Fruit fly (Drosophila melanogaster) whole organism, embryonic: ENCODE results near the gene CG2962.

Source experiments
- Asciz ChIP-seq: fragments of 200-800 bp; sonication (Bioruptor generic); optimal IDR thresholded peaks from 2 replicates; lab custom pipeline; 2017; ENCODE audit warnings: missing biosample characterization, mild to moderate bottlenecking, missing genetic modification characterization, missing genetic modification reagents
- CG10274 ChIP-seq: fragments of 200-800 bp; sonication (Bioruptor generic); optimal IDR thresholded peaks from 3 replicates; lab custom pipeline; 2017; ENCODE audit warnings: missing biosample characterization, mild to moderate bottlenecking, missing genetic modification characterization
- CG10654 ChIP-seq: fragments of 200-800 bp; sonication (Bioruptor generic); optimal IDR thresholded peaks from 2 replicates; lab custom pipeline; 2016; ENCODE audit warnings: missing biosample characterization, missing genetic modification characterization
- CG11696 ChIP-seq: fragments of 200-800 bp; sonication (Bioruptor generic); IDR thresholded peaks from 2 replicates; pipeline ENCODE4 v1.3.6; 2022; ENCODE audit warnings: missing biosample characterization, missing genetic modification characterization
- CG12104 ChIP-seq: fragments of 200-800 bp; sonication (Bioruptor generic); optimal IDR thresholded peaks from 3 replicates; lab custom pipeline; 2016; ENCODE audit warnings: missing biosample characterization, missing genetic modification characterization
- CG13775 ChIP-seq: fragments of 200-800 bp; sonication (Bioruptor generic); optimal IDR thresholded peaks from 3 replicates; lab custom pipeline; 2017; ENCODE audit warnings: missing biosample characterization, mild to moderate bottlenecking, missing genetic modification characterization
- CG18619 ChIP-seq: fragments of 200-800 bp; sonication (Bioruptor generic); optimal IDR thresholded peaks from 3 replicates; lab custom pipeline; 2017; ENCODE audit warnings: missing biosample characterization, mild to moderate bottlenecking, missing genetic modification characterization
- CG4282 ChIP-seq: fragments of 200-800 bp; sonication (Bioruptor generic); optimal IDR thresholded peaks from 2 replicates; lab custom pipeline; 2016; ENCODE audit warnings: missing biosample characterization, missing genetic modification characterization
- CG4328 ChIP-seq: fragments of 200-800 bp; sonication (Bioruptor generic); optimal IDR thresholded peaks from 3 replicates; lab custom pipeline; 2017; ENCODE audit warnings: missing biosample characterization, missing genetic modification reagents, missing genetic modification characterization
- CG6254 ChIP-seq: fragments of 200-800 bp; sonication (Bioruptor generic); optimal IDR thresholded peaks from 3 replicates; lab custom pipeline; 2017; ENCODE audit warnings: mild to moderate bottlenecking, missing biosample characterization, missing genetic modification reagents, missing genetic modification characterization
- CG6654 ChIP-seq: fragments of 200-800 bp; sonication (Bioruptor generic); optimal IDR thresholded peaks from 2 replicates; lab custom pipeline; 2017; ENCODE audit warnings: missing biosample characterization, mild to moderate bottlenecking, missing genetic modification characterization
- CG7357 ChIP-seq: fragments of 200-800 bp; sonication (Bioruptor generic); IDR thresholded peaks from 3 replicates; pipeline ENCODE4 v1.3.6; 2022; ENCODE audit warnings: missing biosample characterization, missing genetic modification characterization
- CG7786 ChIP-seq: fragments of 200-800 bp; sonication (Bioruptor generic); optimal IDR thresholded peaks from 2 replicates; lab custom pipeline; 2016; ENCODE audit warnings: missing biosample characterization, missing genetic modification characterization
- CG9437 ChIP-seq: fragments of 200-800 bp; sonication (Bioruptor generic); optimal IDR thresholded peaks from 2 replicates; lab custom pipeline; 2018; ENCODE audit warnings: missing biosample characterization, mild to moderate bottlenecking, missing genetic modification characterization
- Dip2 ChIP-seq: fragments of 200-800 bp; sonication (Bioruptor generic); IDR thresholded peaks from 2 replicates; pipeline ENCODE4 v1.3.6; 2022; ENCODE audit warnings: missing biosample characterization, missing genetic modification characterization
- Dip3 ChIP-seq: fragments of 200-800 bp; sonication (Bioruptor generic); optimal IDR thresholded peaks from 3 replicates; lab custom pipeline; 2016; ENCODE audit warnings: missing biosample characterization, missing genetic modification characterization
- Gsc ChIP-seq: fragments of 200-800 bp; sonication (Bioruptor generic); IDR thresholded peaks from 2 replicates; pipeline ENCODE4 v1.3.6; 2022; ENCODE audit warnings: missing biosample characterization, missing genetic modification characterization
- H2.0 ChIP-seq: fragments of 200-800 bp; sonication (Bioruptor generic); IDR thresholded peaks from 2 replicates; pipeline ENCODE4 v1.3.6; 2022; ENCODE audit warnings: missing biosample characterization, missing genetic modification characterization
- Hr39 ChIP-seq: fragments of >200 bp; optimal IDR thresholded peaks from 2 replicates; lab custom pipeline; 2017
- Med ChIP-seq: fragments of 200-800 bp; sonication (Bioruptor generic); peaks from one replicate; lab custom pipeline; 2016; ENCODE audit warnings: missing biosample characterization, missing genetic modification characterization, mild to moderate bottlenecking, inconsistent platforms, moderate library complexity
- Mrtf ChIP-seq: fragments of 200-800 bp; sonication (Bioruptor generic); IDR thresholded peaks from 3 replicates; pipeline ENCODE4 v1.3.6; 2022; ENCODE audit warnings: missing biosample characterization, missing genetic modification characterization
- NFAT ChIP-seq: fragments of 200-800 bp; sonication (Bioruptor generic); IDR thresholded peaks from 2 replicates; pipeline ENCODE4 v1.3.6; 2022; ENCODE audit warnings: missing biosample characterization, missing genetic modification characterization
- NK7.1 ChIP-seq: fragments of 200-800 bp; sonication (Bioruptor generic); optimal IDR thresholded peaks from 3 replicates; lab custom pipeline; 2016; ENCODE audit warnings: missing biosample characterization, missing genetic modification characterization
- Tbp ChIP-seq: fragments of >200 bp; optimal IDR thresholded peaks from 2 replicates; lab custom pipeline; 2018; ENCODE audit warnings: missing biosample characterization, missing genetic modification characterization
- Xbp1 ChIP-seq: fragments of 200-800 bp; sonication (Bioruptor generic); optimal IDR thresholded peaks from 3 replicates; lab custom pipeline; 2016; ENCODE audit warnings: missing biosample characterization, mild to moderate bottlenecking, missing genetic modification characterization
- bab2 ChIP-seq: fragments of 200-800 bp; sonication (Bioruptor generic); optimal IDR thresholded peaks from 2 replicates; lab custom pipeline; 2016; ENCODE audit warnings: missing biosample characterization, missing genetic modification characterization
- bbx ChIP-seq: fragments of 200-800 bp; sonication (Bioruptor generic); IDR thresholded peaks from 2 replicates; pipeline ENCODE4 v1.3.6; 2022; ENCODE audit warnings: missing biosample characterization, missing genetic modification characterization; ENCODE audit not compliant: partially characterized antibody
- cg ChIP-seq: fragments of 200-800 bp; sonication (Bioruptor generic); optimal IDR thresholded peaks from 3 replicates; lab custom pipeline; 2019; ENCODE audit warnings: missing biosample characterization, mild to moderate bottlenecking, missing genetic modification characterization, moderate library complexity
- exex ChIP-seq: fragments of 200-800 bp; sonication (Bioruptor generic); optimal IDR thresholded peaks from 4 replicates; lab custom pipeline; 2018; ENCODE audit warnings: missing biosample characterization, mild to moderate bottlenecking, missing genetic modification characterization, moderate library complexity
- gfzf ChIP-seq: fragments of 200-800 bp; sonication (Bioruptor generic); optimal IDR thresholded peaks from 2 replicates; lab custom pipeline; 2016; ENCODE audit warnings: missing biosample characterization, mild to moderate bottlenecking, missing genetic modification characterization, moderate library complexity
- hkb ChIP-seq, 2 experiments: fragments of 200-800 bp in 1 of 2; fragments of >200 bp in 1 of 2; sonication (Bioruptor generic) in 1 of 2; IDR thresholded peaks in 1 of 2; optimal IDR thresholded peaks in 1 of 2; 2 replicates each; pipeline versions ENCODE4 v1.3.6 to Lab custom; 2017 to 2022; ENCODE audit warnings: missing biosample characterization in 1 of 2, missing genetic modification characterization in 1 of 2
- ind ChIP-seq: fragments of 200-800 bp; sonication (Bioruptor generic); optimal IDR thresholded peaks from 3 replicates; lab custom pipeline; 2016; ENCODE audit warnings: missing biosample characterization, missing genetic modification characterization
- kah ChIP-seq: fragments of 200-800 bp; sonication (Bioruptor generic); optimal IDR thresholded peaks from 2 replicates; lab custom pipeline; 2018; ENCODE audit warnings: missing biosample characterization, mild to moderate bottlenecking, missing genetic modification characterization
- ken ChIP-seq: fragments of 200-800 bp; sonication (Bioruptor generic); IDR thresholded peaks from 3 replicates; pipeline ENCODE4 v1.3.6; 2022; ENCODE audit warnings: missing biosample characterization, missing genetic modification characterization
- klu ChIP-seq: fragments of 200-800 bp; sonication (Bioruptor generic); IDR thresholded peaks from 2 replicates; pipeline ENCODE4 v1.3.6; 2022; ENCODE audit warnings: missing biosample characterization, missing genetic modification characterization
- kni ChIP-seq: fragments of 200-800 bp; sonication (Bioruptor generic); optimal IDR thresholded peaks from 3 replicates; lab custom pipeline; 2017; ENCODE audit warnings: mild to moderate bottlenecking, missing biosample characterization, missing genetic modification reagents, missing genetic modification characterization
- lov ChIP-seq, 2 experiments: fragments of 200-800 bp in 1 of 2; fragments of >200 bp in 1 of 2; sonication (Bioruptor generic) in 1 of 2; IDR thresholded peaks in 1 of 2; optimal IDR thresholded peaks in 1 of 2; 2 replicates in 1 of 2; 3 replicates in 1 of 2; pipeline versions ENCODE4 v1.3.6 to Lab custom; 2017 to 2022; ENCODE audit warnings: missing biosample characterization in 1 of 2, missing genetic modification characterization in 1 of 2
- nau ChIP-seq: fragments of 200-800 bp; sonication (Bioruptor generic); optimal IDR thresholded peaks from 3 replicates; lab custom pipeline; 2017; ENCODE audit warnings: missing biosample characterization, mild to moderate bottlenecking, missing genetic modification characterization, missing genetic modification reagents
- p53 ChIP-seq: fragments of 200-800 bp; sonication (Bioruptor generic); optimal IDR thresholded peaks from 2 replicates; lab custom pipeline; 2016; ENCODE audit warnings: missing biosample characterization, missing genetic modification characterization
- pb ChIP-seq: fragments of 200-800 bp; sonication (Bioruptor generic); optimal IDR thresholded peaks from 3 replicates; lab custom pipeline; 2016; ENCODE audit warnings: missing biosample characterization, missing genetic modification characterization
- prd ChIP-seq, 3 experiments: fragments of >200 bp in 2 of 3; fragments of 200-800 bp in 1 of 3; sonication (Bioruptor generic) in 1 of 3; optimal IDR thresholded peaks in 2 of 3; IDR thresholded peaks in 1 of 3; 2 replicates in 2 of 3; 3 replicates in 1 of 3; pipeline versions ENCODE4 v1.3.6 to Lab custom; 2017 to 2022; ENCODE audit warnings: missing biosample characterization in 1 of 3, missing genetic modification characterization in 1 of 3
- psq ChIP-seq: fragments of 200-800 bp; sonication (Bioruptor generic); optimal IDR thresholded peaks from 2 replicates; lab custom pipeline; 2017; ENCODE audit warnings: missing biosample characterization, missing genetic modification characterization
- row ChIP-seq: fragments of 200-800 bp; sonication (Bioruptor generic); IDR thresholded peaks from 3 replicates; pipeline ENCODE4 v1.3.6; 2022; ENCODE audit warnings: missing biosample characterization, missing genetic modification characterization
- seq ChIP-seq: fragments of 200-800 bp; sonication (Bioruptor generic); IDR thresholded peaks from 2 replicates; pipeline ENCODE4 v1.3.6; 2022; ENCODE audit warnings: missing biosample characterization, missing genetic modification characterization
- shn ChIP-seq: fragments of 200-800 bp; sonication (Bioruptor generic); optimal IDR thresholded peaks from 3 replicates; lab custom pipeline; 2016; ENCODE audit warnings: missing biosample characterization, missing genetic modification characterization
- slp2 ChIP-seq: fragments of 200-800 bp; sonication (Bioruptor generic); optimal IDR thresholded peaks from 2 replicates; lab custom pipeline; 2016; ENCODE audit warnings: missing biosample characterization, missing genetic modification characterization
- sob ChIP-seq: fragments of 200-800 bp; sonication (Bioruptor generic); IDR thresholded peaks from 2 replicates; pipeline ENCODE4 v1.3.6; 2022; ENCODE audit warnings: missing biosample characterization, missing genetic modification characterization
- tgo ChIP-seq: fragments of 200-800 bp; sonication (Bioruptor generic); IDR thresholded peaks from 3 replicates; pipeline ENCODE4 v1.3.6; 2022; ENCODE audit warnings: missing biosample characterization, missing genetic modification characterization
- wor ChIP-seq: fragments of 200-800 bp; sonication (Bioruptor generic); IDR thresholded peaks from 2 replicates; pipeline ENCODE4 v1.3.6; 2022; ENCODE audit warnings: missing biosample characterization, missing genetic modification characterization

CG2962 gene

dm6 chrX:10184355-10185058, 31.9 kb downstream of the CG2962 start (continued):
- TF ChIP-seq CG6654 (no peak), nau (GFP tag; lab: Kevin White, UChicago) (no peak), kah (GFP tag; lab: Kevin White, UChicago) (no peak), bbx (GFP tag; lab: Robert Waterston, UW) (no peak), CG10274 (no peak), wor (GFP tag; lab: Robert Waterston, UW) (no peak), bab2 (peak; percentile 57), Asciz (no peak), kni (no peak), Gsc (GFP tag; lab: Robert Waterston, UW) (no peak), CG9437 (GFP tag; lab: Kevin White, UChicago) (no peak), row (peak; percentile 71), CG6254 (no peak), CG7786 (GFP tag; lab: Kevin White, UChicago) (peak; percentile 19), NK7.1 (peak; percentile 13), psq (GFP tag; lab: Kevin White, UChicago) (no peak), CG11696 (GFP tag; lab: Robert Waterston, UW) (0 out of 2 replicates have a peak, but pooled peaks have one; percentile 29), lov (optimal IDR thresholded peaks at IDR 0.05; lab: Kevin White, UChicago) (no peak), lov (GFP tag; IDR thresholded peaks at IDR 0.05; lab: Robert Waterston, UW) (no peak), CG13775 (no peak), CG7357 (GFP tag; lab: Robert Waterston, UW) (peak; percentile 61; the same call in 1 of the 3 replicates), Med (GFP tag; lab: Kevin White, UChicago) (peak; percentile 96), CG4282 (no peak), klu (peak; percentile 56), Dip2 (no peak), pb (GFP tag; lab: Kevin White, UChicago) (no peak), cg (GFP tag; lab: Kevin White, UChicago) (no peak), NFAT (peak; percentile 46), shn (GFP tag; lab: Kevin White, UChicago) (no peak), ken (GFP tag; lab: Robert Waterston, UW) (0 out of 3 replicates have a peak, but pooled peaks have one; percentile 17), seq (GFP tag; lab: Robert Waterston, UW) (0 out of 2 replicates have a peak, but pooled peaks have one; percentile 47), ind (peak; percentile 48), Dip3 (GFP tag; lab: Kevin White, UChicago) (peak; percentile 42), prd (optimal IDR thresholded peaks at IDR 0.05; lab: Kevin White, UChicago) (no peak), prd (GFP tag; IDR thresholded peaks at IDR 0.05; lab: Robert Waterston, UW) (peak; percentile 67), CG18619 (GFP tag; lab: Kevin White, UChicago) (peak; percentile 41), exex (tag; lab: Kevin White, UChicago) (no peak), Tbp (no peak), tgo (GFP tag; lab: Robert Waterston, UW) (peak; percentile 67; the same call in 2 of the 3 replicates), Xbp1 (peak; percentile 10), H2.0 (GFP tag; lab: Robert Waterston, UW) (peak; percentile 40; the same call in 1 of the 2 replicates), CG4328 (GFP tag; lab: Kevin White, UChicago) (no peak), Hr39 (lab: Kevin White, UChicago) (no peak), CG12104 (GFP tag; lab: Kevin White, UChicago) (no peak), Mrtf (GFP tag; lab: Robert Waterston, UW) (peak; percentile 43; the same call in 1 of the 3 replicates), CG10654 (GFP tag; lab: Kevin White, UChicago) (no peak), p53 (no peak), hkb (optimal IDR thresholded peaks at IDR 0.05; lab: Kevin White, UChicago) (no peak), hkb (GFP tag; IDR thresholded peaks at IDR 0.05; lab: Robert Waterston, UW) (peak; percentile 66), gfzf (GFP tag; lab: Kevin White, UChicago) (no peak), slp2 (no peak), sob (GFP tag; lab: Robert Waterston, UW) (peak; percentile 65)
